Fruit fly (Drosophila melanogaster): ENCODE measurements around the gene CG33272.

Gene CG33272

DNA sequence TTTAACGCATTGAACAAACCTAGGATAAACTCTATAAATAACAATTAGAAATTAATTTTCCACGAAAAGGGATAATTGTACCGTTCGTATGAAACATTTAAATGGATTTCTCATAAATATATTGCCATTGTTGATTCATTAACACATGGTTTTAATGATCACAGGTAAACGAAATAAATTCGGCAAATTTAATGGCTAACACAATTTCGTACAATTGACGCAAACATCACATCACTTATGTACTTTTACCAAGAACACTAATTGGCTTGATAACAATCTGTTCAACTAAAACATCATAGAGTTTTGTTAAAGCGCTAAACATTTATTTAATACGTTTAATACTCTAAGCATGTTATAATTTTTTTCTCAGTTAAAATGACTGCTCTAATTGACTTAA is 43.3 kb upstream of the CG33272 start:
- no peak for TF ChIP-seq Tbp (GFP tag; optimal IDR thresholded peaks at IDR 0.05)
- TF ChIP-seq CG4424 (GFP tag; optimal IDR thresholded peaks at IDR 0.05): peak; percentile 98
- TF ChIP-seq Jarid2 (GFP tag; optimal IDR thresholded peaks at IDR 0.05): no peak

DNA sequence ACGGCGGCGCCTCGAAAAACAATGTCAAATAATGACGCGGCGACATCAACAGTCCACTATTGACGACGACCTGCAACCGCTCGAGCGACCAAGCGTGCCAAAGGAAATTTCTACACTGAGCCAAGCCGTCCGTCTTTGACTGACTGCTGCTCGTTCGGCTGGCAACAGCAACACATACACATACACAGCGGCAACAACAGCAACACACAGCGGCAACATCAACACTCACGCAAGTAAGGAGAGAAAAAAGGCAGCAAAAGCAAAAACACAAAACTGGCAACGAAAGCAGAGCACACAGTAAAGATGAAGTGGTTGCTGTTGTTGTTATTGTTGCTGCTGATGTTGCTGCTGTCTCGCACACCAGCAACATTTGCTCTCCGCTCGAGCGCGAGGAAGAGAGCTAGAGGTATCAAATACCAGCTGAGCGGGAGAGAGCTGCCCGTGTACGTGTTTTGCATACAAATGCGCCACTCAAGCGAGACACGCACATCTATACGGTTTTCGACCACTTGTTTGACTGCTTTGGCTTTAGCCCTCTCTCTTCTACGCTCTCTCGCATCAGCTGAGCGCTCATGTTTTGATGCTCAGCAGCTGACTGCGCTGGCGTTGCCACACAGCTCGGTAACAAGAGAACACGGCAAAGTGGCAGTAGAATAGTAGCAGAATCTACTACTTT is 42.7 kb upstream of the CG33272 start:
- TF ChIP-seq gsb (GFP tag; IDR thresholded peaks at IDR 0.05): no peak
- no peak for TF ChIP-seq Six4 (GFP tag; optimal IDR thresholded peaks at IDR 0.05)
- no peak for TF ChIP-seq dmrt11E (tag; optimal IDR thresholded peaks at IDR 0.05)
- TF ChIP-seq CG8290 (GFP tag; optimal IDR thresholded peaks at IDR 0.05): no peak
- peak in 1 of 2 experiments; percentile 73 for TF ChIP-seq CG8290 (tag; optimal IDR thresholded peaks at IDR 0.05)
- peak; percentile 82 for TF ChIP-seq rib (GFP tag; IDR thresholded peaks at IDR 0.05)
- TF ChIP-seq gt (GFP tag; IDR thresholded peaks at IDR 0.05): no peak
- no peak for TF ChIP-seq CG15601 (tag; optimal IDR thresholded peaks at IDR 0.05)
- no peak; the same call in 1 of the 2 replicates for TF ChIP-seq E2f1 (GFP tag; IDR thresholded peaks at IDR 0.05)
- TF ChIP-seq trh (GFP tag; optimal IDR thresholded peaks at IDR 0.05): no peak
- no peak for TF ChIP-seq grn (GFP tag; optimal IDR thresholded peaks at IDR 0.05)
- TF ChIP-seq tin (GFP tag; optimal IDR thresholded peaks at IDR 0.05): peak; percentile 7
- TF ChIP-seq Bdp1 (GFP tag; optimal IDR thresholded peaks at IDR 0.05): no peak
- TF ChIP-seq usp (GFP tag; optimal IDR thresholded peaks at IDR 0.05): no peak
- TF ChIP-seq CG34376 (GFP tag; optimal IDR thresholded peaks at IDR 0.05): peak; percentile 78
- 0 out of 2 replicates have a peak, but pooled peaks have one; percentile 48 for TF ChIP-seq Atf6 (GFP tag; IDR thresholded peaks at IDR 0.05)
- no peak for TF ChIP-seq pita (GFP tag; optimal IDR thresholded peaks at IDR 0.05)
- no peak for TF ChIP-seq CG2889 (GFP tag; IDR thresholded peaks at IDR 0.05)
- TF ChIP-seq sens (GFP tag): peak; percentile 76
- peak; percentile 39 for TF ChIP-seq oc (tag; optimal IDR thresholded peaks at IDR 0.05)
- TF ChIP-seq en (GFP tag; optimal IDR thresholded peaks at IDR 0.05): no peak
- TF ChIP-seq CoRest (tag; optimal IDR thresholded peaks at IDR 0.05): no peak
- TF ChIP-seq CG7745 (tag; optimal IDR thresholded peaks at IDR 0.05): no peak
- peak; percentile 56; the same call in 2 of the 3 replicates for TF ChIP-seq CG11456 (GFP tag; IDR thresholded peaks at IDR 0.05)
- TF ChIP-seq maf-S (GFP tag; optimal IDR thresholded peaks at IDR 0.05): no peak
- peak; percentile 94 for TF ChIP-seq lbe (GFP tag; optimal IDR thresholded peaks at IDR 0.05)
- no peak for TF ChIP-seq peb (GFP tag; IDR thresholded peaks at IDR 0.05)
- TF ChIP-seq sisA (GFP tag; IDR thresholded peaks at IDR 0.05): no peak
- 0 out of 2 replicates have a peak, but pooled peaks have one; percentile 6 for TF ChIP-seq CG1024 (GFP tag; IDR thresholded peaks at IDR 0.05)
- no peak for TF ChIP-seq CG9876 (GFP tag; optimal IDR thresholded peaks at IDR 0.05)
- no peak for TF ChIP-seq Ptx1 (GFP tag; IDR thresholded peaks at IDR 0.05)
- TF ChIP-seq D19B (GFP tag; optimal IDR thresholded peaks at IDR 0.05): no peak
- TF ChIP-seq CG7372 (GFP tag; IDR thresholded peaks at IDR 0.05): no peak
- no peak for TF ChIP-seq CG9215 (GFP tag; IDR thresholded peaks at IDR 0.05)
- TF ChIP-seq sens-2 (GFP tag; IDR thresholded peaks at IDR 0.05): no peak
- TF ChIP-seq Vsx1 (GFP tag; optimal IDR thresholded peaks at IDR 0.05): peak; percentile 34
- peak; percentile 57 for TF ChIP-seq CrebB (tag; optimal IDR thresholded peaks at IDR 0.05)
- no peak for TF ChIP-seq pnt (GFP tag; optimal IDR thresholded peaks at IDR 0.05)
- peak; percentile 21 for TF ChIP-seq YL-1 (GFP tag; optimal IDR thresholded peaks at IDR 0.05)
- peak; percentile 15 for TF ChIP-seq CG15514 (GFP tag; optimal IDR thresholded peaks at IDR 0.05)
- TF ChIP-seq slou (GFP tag; optimal IDR thresholded peaks at IDR 0.05): no peak
- TF ChIP-seq pfk (GFP tag; optimal IDR thresholded peaks at IDR 0.05): peak; percentile 5
- TF ChIP-seq BEAF-32 (GFP tag; optimal IDR thresholded peaks at IDR 0.05): no peak
- TF ChIP-seq CG5953 (GFP tag; IDR thresholded peaks at IDR 0.05): no peak
- no peak for TF ChIP-seq E2f2 (GFP tag; IDR thresholded peaks at IDR 0.05)
- TF ChIP-seq ap (GFP tag; IDR thresholded peaks at IDR 0.05): no peak
- TF ChIP-seq CG2875 (GFP tag; optimal IDR thresholded peaks at IDR 0.05): peak; percentile 13
